Worm (Caenorhabditis elegans) whole organism, L3 larva: Measurements from ENCODE around the gene cyp-13A6.

Experiments used
- ceh-28 ChIP-seq: fragments of 150-350 bp; optimal IDR thresholded peaks from 2 replicates; lab custom pipeline; 2014; ENCODE audit warnings: missing biosample characterization, missing genetic modification reagents, missing genetic modification characterization
- ceh-9 ChIP-seq: sonication (generic microtip); optimal IDR thresholded peaks from 2 replicates; lab custom pipeline; 2018; ENCODE audit warnings: missing biosample characterization, missing genetic modification characterization
- daf-12 ChIP-seq: fragments of 150-350 bp; optimal IDR thresholded peaks from 2 replicates; lab custom pipeline; 2014; ENCODE audit warnings: missing biosample characterization, missing genetic modification reagents, missing genetic modification characterization
- elt-2 ChIP-seq: sonication (generic microtip); optimal IDR thresholded peaks from 2 replicates; lab custom pipeline; 2016; ENCODE audit warnings: missing genetic modification reagents, mild to moderate bottlenecking, missing genetic modification characterization, missing compliant biosample characterization
- elt-3 ChIP-seq, 3 experiments: fragments of 150-350 bp in 1 of 3; sonication (generic microtip) in 2 of 3; optimal IDR thresholded peaks; 2 replicates in 2 of 3; 4 replicates in 1 of 3; lab custom pipeline; 2014 to 2017; ENCODE audit warnings: missing biosample characterization in 3 of 3, missing genetic modification characterization in 3 of 3
- eor-1 ChIP-seq, 2 experiments: fragments of 150-350 bp; optimal IDR thresholded peaks; 2 replicates each; lab custom pipeline; 2014 to 2018; ENCODE audit warnings: missing biosample characterization in 2 of 2, missing genetic modification characterization in 2 of 2
- fkh-10 ChIP-seq: sonication (generic microtip); optimal IDR thresholded peaks from 2 replicates; lab custom pipeline; 2017; ENCODE audit warnings: missing biosample characterization, missing genetic modification reagents, missing genetic modification characterization
- fkh-2 ChIP-seq: fragments of 150-350 bp; optimal IDR thresholded peaks from 2 replicates; lab custom pipeline; 2014; ENCODE audit warnings: missing biosample characterization, missing genetic modification reagents, missing genetic modification characterization
- fos-1 ChIP-seq: fragments of 150-350 bp; optimal IDR thresholded peaks from 2 replicates; lab custom pipeline; 2014; ENCODE audit warnings: missing biosample characterization, missing genetic modification characterization
- hmg-11 ChIP-seq: sonication (generic microtip); optimal IDR thresholded peaks from 2 replicates; lab custom pipeline; 2016; ENCODE audit warnings: missing genetic modification characterization, missing compliant biosample characterization
- lin-15B ChIP-seq: fragments of 150-350 bp; optimal IDR thresholded peaks from 2 replicates; lab custom pipeline; 2014; ENCODE audit warnings: missing biosample characterization, missing genetic modification characterization
- lsy-12 ChIP-seq: sonication (generic microtip); optimal IDR thresholded peaks from 2 replicates; lab custom pipeline; 2016; ENCODE audit warnings: mild to moderate bottlenecking, missing genetic modification characterization, missing compliant biosample characterization
- mml-1 ChIP-seq: fragments of 150-350 bp; sonication (generic microtip); optimal IDR thresholded peaks from 3 replicates; lab custom pipeline; 2014; ENCODE audit warnings: missing biosample characterization, missing genetic modification characterization
- nhr-11 ChIP-seq: fragments of 150-350 bp; optimal IDR thresholded peaks from 2 replicates; lab custom pipeline; 2014; ENCODE audit warnings: missing biosample characterization, missing genetic modification characterization
- nhr-12 ChIP-seq: fragments of 150-350 bp; optimal IDR thresholded peaks from 2 replicates; lab custom pipeline; 2014; ENCODE audit warnings: missing biosample characterization, missing genetic modification characterization
- nhr-23 ChIP-seq: fragments of 150-350 bp; optimal IDR thresholded peaks from 2 replicates; lab custom pipeline; 2014; ENCODE audit warnings: missing biosample characterization, missing genetic modification reagents, missing genetic modification characterization
- nhr-25 ChIP-seq: sonication (generic microtip); optimal IDR thresholded peaks from 2 replicates; lab custom pipeline; 2017; ENCODE audit warnings: missing biosample characterization, missing genetic modification characterization
- nhr-28 ChIP-seq: fragments of 150-350 bp; optimal IDR thresholded peaks from 2 replicates; lab custom pipeline; 2014; ENCODE audit warnings: missing biosample characterization, missing genetic modification characterization
- nhr-67 ChIP-seq: fragments of 150-350 bp; optimal IDR thresholded peaks from 2 replicates; lab custom pipeline; 2014; ENCODE audit warnings: missing biosample characterization, missing genetic modification characterization
- pqm-1 ChIP-seq: fragments of 150-350 bp; optimal IDR thresholded peaks from 2 replicates; lab custom pipeline; 2017; ENCODE audit warnings: missing biosample characterization, missing genetic modification characterization, inconsistent platforms
- sea-2 ChIP-seq: fragments of 150-350 bp; sonication (generic microtip); optimal IDR thresholded peaks from 4 replicates; lab custom pipeline; 2014; ENCODE audit warnings: missing biosample characterization, missing genetic modification reagents, missing genetic modification characterization
- skn-1 ChIP-seq: fragments of 150-350 bp; optimal IDR thresholded peaks from 2 replicates; lab custom pipeline; 2014; ENCODE audit warnings: missing biosample characterization, missing genetic modification characterization
- snpc-4 ChIP-seq: fragments of 150-350 bp; optimal IDR thresholded peaks from 2 replicates; lab custom pipeline; 2014; ENCODE audit warnings: missing biosample characterization, missing genetic modification characterization
- tbx-2 ChIP-seq: sonication (generic microtip); optimal IDR thresholded peaks from 2 replicates; lab custom pipeline; 2016; ENCODE audit warnings: mild to moderate bottlenecking, missing genetic modification characterization, missing compliant biosample characterization
- unc-39 ChIP-seq: sonication (generic microtip); optimal IDR thresholded peaks from 4 replicates; lab custom pipeline; 2017; ENCODE audit warnings: missing biosample characterization, missing genetic modification characterization
- zag-1 ChIP-seq: fragments of 150-350 bp; optimal IDR thresholded peaks from 2 replicates; lab custom pipeline; 2014; ENCODE audit warnings: missing biosample characterization, missing genetic modification characterization
- ztf-11 ChIP-seq: fragments of 150-350 bp; optimal IDR thresholded peaks from 2 replicates; lab custom pipeline; 2014; ENCODE audit warnings: missing biosample characterization, missing genetic modification characterization
- ztf-4 ChIP-seq: fragments of 150-350 bp; optimal IDR thresholded peaks from 2 replicates; lab custom pipeline; 2014; ENCODE audit warnings: missing biosample characterization, missing genetic modification characterization

The cyp-13A6 gene

DNA sequence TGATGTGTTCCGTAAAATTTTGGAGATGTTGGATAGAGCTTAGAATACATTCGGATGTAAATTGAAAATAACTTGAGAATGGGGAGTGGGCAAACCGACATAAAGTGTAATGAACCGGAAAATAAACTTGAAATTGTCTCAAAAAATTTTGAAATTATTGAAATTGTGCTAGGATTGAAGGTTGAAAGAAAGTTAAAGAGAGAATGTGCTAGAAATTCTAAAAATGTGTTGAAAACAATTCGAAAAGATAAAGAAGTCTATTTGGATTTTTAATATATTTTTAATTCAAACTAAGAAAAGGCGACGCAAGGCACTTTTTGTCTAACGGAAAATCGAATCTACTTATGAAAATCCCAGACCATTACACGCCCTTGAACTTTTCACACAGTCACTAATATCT is 31.2 kb upstream of the cyp-13A6 start, which contains the start of gene ZK938.3:
Gene ZK938.3, minus strand, starts transcription at position 101 of the 400 bp plus-strand sequence.
- TF ChIP-seq sea-2 (GFP tag; lab: Kevin White, UChicago) (no peak), pqm-1 (no peak), ztf-4 (tag; lab: Kevin White, UChicago) (no peak)

DNA sequence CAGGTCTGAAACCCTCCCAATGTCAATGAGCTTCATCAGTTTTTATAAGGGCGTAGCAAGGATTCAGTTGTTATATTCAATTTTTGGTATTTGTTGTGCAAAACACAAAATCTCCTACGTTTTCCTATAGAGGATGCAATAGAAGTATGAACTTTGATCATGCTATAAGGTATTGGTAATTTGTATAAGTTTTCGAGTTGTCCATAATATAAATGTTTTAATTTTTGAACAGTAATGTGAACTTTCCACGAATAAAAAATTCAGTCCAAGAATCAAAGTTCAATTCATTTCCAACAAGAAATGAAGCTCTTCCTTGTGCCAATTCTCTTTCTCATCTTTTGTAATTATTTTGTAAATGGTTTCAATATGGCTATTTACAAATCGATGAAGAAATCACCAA is 28.4 kb upstream of the cyp-13A6 start, which contains the start of gene ZK938.12:
Gene ZK938.12, plus strand, starts transcription at position 301 of the 400 bp plus-strand sequence.
- TF ChIP-seq lin-15B (tag; lab: Kevin White, UChicago) = no peak
- TF ChIP-seq hmg-11 (tag; lab: Kevin White, UChicago) = no peak

DNA sequence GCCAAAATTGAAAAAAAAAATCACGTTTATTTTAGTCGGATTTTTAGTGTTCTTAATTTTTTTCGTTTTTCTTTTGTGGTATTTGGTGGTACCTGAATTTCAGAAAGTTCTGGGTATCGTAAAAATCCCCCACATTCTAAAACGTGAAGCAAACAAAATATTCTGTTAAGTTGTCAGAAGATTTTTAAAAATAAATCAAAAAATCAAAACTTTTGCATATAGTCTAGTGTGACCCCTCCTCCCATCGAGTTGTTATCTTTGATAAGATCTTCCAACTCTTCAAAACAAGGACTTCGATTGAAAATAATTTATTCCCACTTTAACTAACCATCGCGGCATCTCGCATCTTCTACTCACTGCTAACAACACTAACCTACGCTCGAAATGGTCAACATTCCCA is 26.5 kb upstream of the cyp-13A6 start, which contains the start of gene ZK938.1:
Gene ZK938.1, plus strand, starts transcription at position 301 of the 400 bp plus-strand sequence.
- TF ChIP-seq fos-1 (tag; lab: Kevin White, UChicago) (no peak), nhr-67 (no peak), nhr-23 (tag; lab: Kevin White, UChicago) (no peak)

DNA sequence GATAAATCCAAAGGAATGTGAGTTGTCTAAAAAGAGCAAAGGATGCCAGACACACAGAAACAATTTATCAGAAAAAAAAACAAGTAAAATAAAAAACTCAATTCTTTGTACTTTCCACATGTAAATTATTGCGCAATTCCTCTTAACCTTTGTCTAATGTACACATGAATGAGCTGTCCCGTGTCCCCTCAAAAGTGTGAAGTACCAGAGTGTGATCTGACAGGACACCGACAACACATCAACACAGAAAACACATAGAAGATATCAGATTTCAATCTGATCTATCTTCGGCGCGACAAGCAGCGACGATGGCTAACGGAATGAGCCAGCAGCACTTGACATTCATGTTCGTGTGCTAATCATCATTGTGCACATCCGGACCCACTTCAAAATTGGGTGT is 25.9 kb upstream of the cyp-13A6 start:
- TF ChIP-seq fkh-2 (tag; lab: Kevin White, UChicago) = no peak
- no peak for TF ChIP-seq lsy-12
- no peak for TF ChIP-seq unc-39 (tag; lab: Kevin White, UChicago)
- TF ChIP-seq, all 47 proteins: peak for 0

- TF ChIP-seq ceh-28 (tag; lab: Kevin White, UChicago) (no peak), unc-39 (tag; lab: Kevin White, UChicago) (no peak), lsy-12 (no peak), hmg-11 (tag; lab: Kevin White, UChicago) (no peak), daf-12 (tag; lab: Kevin White, UChicago) (no peak), nhr-28 (tag; lab: Kevin White, UChicago) (no peak), nhr-12 (tag; lab: Kevin White, UChicago) (no peak), zag-1 (tag; lab: Kevin White, UChicago) (no peak), nhr-11 (tag; lab: Kevin White, UChicago) (no peak), nhr-23 (tag; lab: Kevin White, UChicago) (no peak), snpc-4 (tag; lab: Kevin White, UChicago) (no peak), tbx-2 (no peak), lin-15B (tag; lab: Kevin White, UChicago) (no peak), ztf-11 (tag; lab: Kevin White, UChicago) (no peak), ceh-9 (no peak), fkh-10 (GFP tag; lab: Kevin White, UChicago) (no peak)
Observed at ce11 chrII:9827852-9828251, 25.2 kb upstream of the cyp-13A6 start, which contains the start of gene eyg-1. eyg-1 (minus strand) TSS chrII:9827952.

ce11 chrII:9826946-9827345 is 24.3 kb upstream of the cyp-13A6 start:
- no peak for TF ChIP-seq nhr-11 (tag; lab: Kevin White, UChicago)

DNA sequence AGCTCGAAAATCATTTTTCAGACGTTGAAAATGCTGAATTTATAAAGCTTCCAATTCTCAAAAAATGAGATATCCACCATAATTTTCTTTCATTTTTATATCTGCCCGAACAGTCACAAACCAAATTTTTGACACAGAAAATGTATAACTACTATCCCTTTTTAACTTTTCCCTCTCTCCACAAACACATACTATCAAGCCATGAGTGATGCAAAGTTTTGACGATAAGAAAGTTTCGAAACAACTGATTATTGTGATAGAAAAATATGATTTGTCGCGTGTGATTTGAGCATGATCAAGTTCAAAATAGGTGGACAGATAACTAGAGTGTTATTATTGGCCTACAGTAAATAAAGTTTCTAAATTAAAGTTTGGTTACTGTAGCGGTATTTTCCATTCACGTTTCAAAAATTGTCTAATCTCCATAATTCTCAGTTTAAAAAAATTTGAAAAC is 4.9 kb upstream of the cyp-13A6 start, which contains the start of gene cyp-13A8:
Gene cyp-13A8, minus strand, starts transcription at position 51 of the 454 bp plus-strand sequence.
- TF ChIP-seq hmg-11 (tag; lab: Kevin White, UChicago) = no peak
- TF ChIP-seq fkh-10 (GFP tag; lab: Kevin White, UChicago) = no peak
- peak; percentile 74 for TF ChIP-seq elt-2 (tag; lab: Kevin White, UChicago)
- TF ChIP-seq daf-12 (tag; lab: Kevin White, UChicago) = no peak
- TF ChIP-seq pqm-1 = peak; percentile 89
- no peak for TF ChIP-seq nhr-25
- no peak for TF ChIP-seq eor-1 (tag; optimal IDR thresholded peaks at IDR 0.05; lab: Kevin White, UChicago)
- no peak for TF ChIP-seq mml-1 (tag; lab: Kevin White, UChicago)
- peak in 1 of 3 experiments; percentile 14 for TF ChIP-seq elt-3 (tag; optimal IDR thresholded peaks at IDR 0.05; lab: Kevin White, UChicago)
- no peak for TF ChIP-seq skn-1 (tag; lab: Kevin White, UChicago)
